Fruit fly (Drosophila melanogaster): ENCODE data around the gene CG14325.

Gene CG14325

dm6 chr3R:17655040-17655439 is 28.1 kb downstream of the CG14325 start (continued):
- TF ChIP-seq CG31388 (GFP tag; optimal IDR thresholded peaks at IDR 0.05), result no peak

dm6 chr3R:17656923-17657322 is 30.0 kb downstream of the CG14325 start:
- TF ChIP-seq CG9876 (GFP tag; optimal IDR thresholded peaks at IDR 0.05), result no peak
- TF ChIP-seq Poxn (GFP tag; IDR thresholded peaks at IDR 0.05), result no peak
- TF ChIP-seq Dref (GFP tag; IDR thresholded peaks at IDR 0.05), result no peak
- TF ChIP-seq CG14965 (GFP tag; optimal IDR thresholded peaks at IDR 0.05; ENCODE audit: borderline replicate concordance), result no peak
- TF ChIP-seq Sox100B (GFP tag; optimal IDR thresholded peaks at IDR 0.05), result no peak
- no peak for TF ChIP-seq cad (GFP tag; optimal IDR thresholded peaks at IDR 0.05)
- TF ChIP-seq sob (GFP tag; IDR thresholded peaks at IDR 0.05), result no peak
- TF ChIP-seq btn (GFP tag; optimal IDR thresholded peaks at IDR 0.05), result no peak
- TF ChIP-seq croc (GFP tag; conservative IDR thresholded peaks at IDR 0.05), result no peak
- no peak for TF ChIP-seq pho (GFP tag; optimal IDR thresholded peaks at IDR 0.05)
- TF ChIP-seq CG1832 (GFP tag; optimal IDR thresholded peaks at IDR 0.05), result no peak
- TF ChIP-seq ato (GFP tag; IDR thresholded peaks at IDR 0.05; ENCODE audit: partially characterized antibody), result 0 out of 2 replicates have a peak, but pooled peaks have one; percentile 12
- no peak for TF ChIP-seq CG6765 (GFP tag; optimal IDR thresholded peaks at IDR 0.05)
- TF ChIP-seq gem (tag; optimal IDR thresholded peaks at IDR 0.05), result no peak
- TF ChIP-seq CG2199 (GFP tag; IDR thresholded peaks at IDR 0.05), result no peak
- TF ChIP-seq hth (optimal IDR thresholded peaks at IDR 0.05), result no peak
- no peak for TF ChIP-seq Dad (GFP tag; optimal IDR thresholded peaks at IDR 0.05)
- TF ChIP-seq ab (GFP tag; optimal IDR thresholded peaks at IDR 0.05), result no peak
- no peak for TF ChIP-seq exex (tag; optimal IDR thresholded peaks at IDR 0.05)
- TF ChIP-seq CG17359 (tag; optimal IDR thresholded peaks at IDR 0.05), result no peak
- TF ChIP-seq nerfin-2 (GFP tag; IDR thresholded peaks at IDR 0.05; ENCODE audit: partially characterized antibody), result 0 out of 2 replicates have a peak, but pooled peaks have one; percentile 27
- TF ChIP-seq ERR (GFP tag; optimal IDR thresholded peaks at IDR 0.05), result no peak
- no peak for TF ChIP-seq Sry-δ (GFP tag; optimal IDR thresholded peaks at IDR 0.05)
- TF ChIP-seq br (optimal IDR thresholded peaks at IDR 0.05), result no peak
- no peak for TF ChIP-seq tx (GFP tag; optimal IDR thresholded peaks at IDR 0.05)
- no peak for TF ChIP-seq mam (GFP tag; optimal IDR thresholded peaks at IDR 0.05)
- TF ChIP-seq caup (GFP tag; optimal IDR thresholded peaks at IDR 0.05; ENCODE audit: severe bottlenecking), result no peak
- no peak for TF ChIP-seq HLH3B (GFP tag; IDR thresholded peaks at IDR 0.05)
- TF ChIP-seq H2.0 (GFP tag; IDR thresholded peaks at IDR 0.05), result no peak
- TF ChIP-seq CG16813 (GFP tag; IDR thresholded peaks at IDR 0.05; ENCODE audit: partially characterized antibody), result peak; percentile 47; the same call in 1 of the 3 replicates
- TF ChIP-seq sim (GFP tag; IDR thresholded peaks at IDR 0.05), result no peak
- 0 out of 2 replicates have a peak, but pooled peaks have one; percentile 18 for TF ChIP-seq Bgb (GFP tag; IDR thresholded peaks at IDR 0.05; ENCODE audit: partially characterized antibody)
- TF ChIP-seq CG7963 (GFP tag; IDR thresholded peaks at IDR 0.05; ENCODE audit: partially characterized antibody), result 0 out of 3 replicates have a peak, but pooled peaks have one; percentile 17
- no peak for TF ChIP-seq Six4 (GFP tag; optimal IDR thresholded peaks at IDR 0.05)
- 0 out of 3 replicates have a peak, but pooled peaks have one; percentile 13 for TF ChIP-seq Opbp (GFP tag; IDR thresholded peaks at IDR 0.05; ENCODE audit: partially characterized antibody)
- TF ChIP-seq tna (GFP tag; IDR thresholded peaks at IDR 0.05; ENCODE audit: partially characterized antibody), result no peak
- no peak for TF ChIP-seq mirr (GFP tag; optimal IDR thresholded peaks at IDR 0.05)
- TF ChIP-seq CG2712 (tag; optimal IDR thresholded peaks at IDR 0.05), result no peak
- no peak for TF ChIP-seq kni (GFP tag; optimal IDR thresholded peaks at IDR 0.05)
- no peak for TF ChIP-seq CG8290 (GFP tag; optimal IDR thresholded peaks at IDR 0.05)
- no peak for TF ChIP-seq CG8290 (tag; optimal IDR thresholded peaks at IDR 0.05)
- no peak for TF ChIP-seq bsh (GFP tag; optimal IDR thresholded peaks at IDR 0.05)
- no peak for TF ChIP-seq H15 (GFP tag; IDR thresholded peaks at IDR 0.05)
- TF ChIP-seq dysf (GFP tag; IDR thresholded peaks at IDR 0.05), result no peak
- no peak for TF ChIP-seq CG6683 (GFP tag; optimal IDR thresholded peaks at IDR 0.05)
- no peak for TF ChIP-seq ttk (GFP tag; IDR thresholded peaks at IDR 0.05)
- TF ChIP-seq rib (GFP tag; IDR thresholded peaks at IDR 0.05), result no peak
- TF ChIP-seq CG3407 (GFP tag; optimal IDR thresholded peaks at IDR 0.05), result no peak
- TF ChIP-seq Bdp1 (GFP tag; optimal IDR thresholded peaks at IDR 0.05), result peak; percentile 89
